Fruit fly (Drosophila melanogaster) whole organism, prepupa: ENCODE results near the gene Mlc2.
A peak's percentile ranks its signal among the peaks of the same experiment; 100 is the strongest.

Source experiments
- Blimp-1 ChIP-seq: fragments of 200-800 bp; sonication (Bioruptor generic); optimal IDR thresholded peaks from 3 replicates; lab custom pipeline; 2017; ENCODE audit warnings: missing biosample characterization, missing genetic modification characterization, mild to moderate bottlenecking, moderate library complexity, missing genetic modification reagents
- CG10631 ChIP-seq: fragments of 200-800 bp; sonication (Bioruptor generic); optimal IDR thresholded peaks from 2 replicates; lab custom pipeline; 2016; ENCODE audit warnings: missing biosample characterization, missing genetic modification characterization
- CG15336 ChIP-seq: fragments of 200-800 bp; sonication (Bioruptor generic); IDR thresholded peaks from 2 replicates; pipeline ENCODE4 v1.3.6; 2022; ENCODE audit warnings: missing biosample characterization, missing genetic modification characterization
- CG1621 ChIP-seq: fragments of 200-800 bp; sonication (Bioruptor generic); optimal IDR thresholded peaks from 3 replicates; lab custom pipeline; 2018; ENCODE audit warnings: missing biosample characterization, mild to moderate bottlenecking, missing genetic modification characterization
- CG16779 ChIP-seq: fragments of 200-800 bp; sonication (Bioruptor generic); optimal IDR thresholded peaks from 3 replicates; lab custom pipeline; 2017; ENCODE audit warnings: missing biosample characterization, mild to moderate bottlenecking, missing genetic modification characterization
- CG3032 ChIP-seq: fragments of 200-800 bp; optimal IDR thresholded peaks from 2 replicates; lab custom pipeline; 2019; ENCODE audit warnings: missing biosample characterization, mild to moderate bottlenecking, missing genetic modification characterization, moderate library complexity
- CG31627 ChIP-seq: fragments of 200-800 bp; sonication (Bioruptor generic); optimal IDR thresholded peaks from 3 replicates; lab custom pipeline; 2016; ENCODE audit warnings: missing biosample characterization, missing genetic modification characterization
- CG32006 ChIP-seq: fragments of 200-800 bp; sonication (Bioruptor generic); optimal IDR thresholded peaks from 3 replicates; lab custom pipeline; 2017; ENCODE audit warnings: missing biosample characterization, mild to moderate bottlenecking, missing genetic modification characterization
- CG34406 ChIP-seq: fragments of 200-800 bp; sonication (Bioruptor generic); optimal IDR thresholded peaks from 3 replicates; lab custom pipeline; 2016; ENCODE audit warnings: missing biosample characterization, missing genetic modification characterization
- CG3919 ChIP-seq: fragments of 200-800 bp; sonication (Bioruptor generic); optimal IDR thresholded peaks from 3 replicates; lab custom pipeline; 2016; ENCODE audit warnings: missing biosample characterization, missing genetic modification characterization
- CG4318 ChIP-seq: fragments of 200-800 bp; sonication (Bioruptor generic); optimal IDR thresholded peaks from 3 replicates; lab custom pipeline; 2017; ENCODE audit warnings: missing biosample characterization, mild to moderate bottlenecking, missing genetic modification characterization
- CG6163 ChIP-seq: fragments of 200-800 bp; sonication (Bioruptor generic); IDR thresholded peaks from 3 replicates; pipeline ENCODE4 v1.3.6; 2022; ENCODE audit warnings: missing biosample characterization, missing genetic modification characterization
- CG6276 ChIP-seq: fragments of 200-800 bp; sonication (Bioruptor generic); optimal IDR thresholded peaks from 2 replicates; lab custom pipeline; 2017; ENCODE audit warnings: missing biosample characterization, mild to moderate bottlenecking, missing genetic modification characterization
- CG6792 ChIP-seq: fragments of 200-800 bp; sonication (Bioruptor generic); optimal IDR thresholded peaks from 3 replicates; lab custom pipeline; 2016; ENCODE audit warnings: missing biosample characterization, missing genetic modification characterization
- CG6808 ChIP-seq: fragments of 200-800 bp; sonication (Bioruptor generic); optimal IDR thresholded peaks from 3 replicates; lab custom pipeline; 2017; ENCODE audit warnings: missing biosample characterization, missing genetic modification characterization, mild to moderate bottlenecking, moderate library complexity, missing genetic modification reagents
- CG6854 ChIP-seq: fragments of 200-800 bp; sonication (Bioruptor generic); optimal IDR thresholded peaks from 2 replicates; lab custom pipeline; 2017; ENCODE audit warnings: missing biosample characterization, mild to moderate bottlenecking, missing genetic modification characterization
- CG7368 ChIP-seq: fragments of 200-800 bp; sonication (Bioruptor generic); optimal IDR thresholded peaks from 3 replicates; lab custom pipeline; 2016; ENCODE audit warnings: missing biosample characterization, missing genetic modification characterization
- CG8119 ChIP-seq: fragments of 200-800 bp; sonication (Bioruptor generic); IDR thresholded peaks from 3 replicates; pipeline ENCODE4 v1.3.6; 2022; ENCODE audit warnings: missing biosample characterization, missing genetic modification characterization
- CG8319 ChIP-seq: fragments of 200-800 bp; sonication (Bioruptor generic); optimal IDR thresholded peaks from 3 replicates; lab custom pipeline; 2016; ENCODE audit warnings: missing biosample characterization, missing genetic modification characterization
- Eip75B ChIP-seq: fragments of 200-800 bp; sonication (Bioruptor generic); optimal IDR thresholded peaks from 3 replicates; lab custom pipeline; 2016; ENCODE audit warnings: missing biosample characterization, missing genetic modification characterization
- Eip78C ChIP-seq: fragments of 200-800 bp; sonication (Bioruptor generic); peaks from one replicate; lab custom pipeline; 2016; ENCODE audit warnings: missing biosample characterization, missing genetic modification characterization
- Eip93F ChIP-seq: fragments of 200-800 bp; sonication (Bioruptor generic); optimal IDR thresholded peaks from 2 replicates; lab custom pipeline; 2016; ENCODE audit warnings: missing biosample characterization, mild to moderate bottlenecking, missing genetic modification characterization
- Ets21C ChIP-seq: fragments of 200-800 bp; sonication (Bioruptor generic); optimal IDR thresholded peaks from 3 replicates; lab custom pipeline; 2016; ENCODE audit warnings: missing biosample characterization, missing genetic modification characterization
- Hr38 ChIP-seq: sonication (Bioruptor generic); optimal IDR thresholded peaks from 2 replicates; lab custom pipeline; 2016; ENCODE audit warnings: missing biosample characterization, missing genetic modification characterization
- Hr4 ChIP-seq: fragments of 200-800 bp; sonication (Bioruptor generic); optimal IDR thresholded peaks from 3 replicates; lab custom pipeline; 2016; ENCODE audit warnings: missing biosample characterization, missing genetic modification characterization
- Lpt ChIP-seq: fragments of 200-800 bp; sonication (Bioruptor generic); optimal IDR thresholded peaks from 3 replicates; lab custom pipeline; 2016; ENCODE audit warnings: missing biosample characterization, missing genetic modification characterization
- Smox ChIP-seq: fragments of 200-800 bp; sonication (Bioruptor generic); optimal IDR thresholded peaks from 3 replicates; lab custom pipeline; 2016; ENCODE audit warnings: missing biosample characterization, missing genetic modification characterization
- Sox102F ChIP-seq: fragments of 200-800 bp; sonication (Bioruptor generic); optimal IDR thresholded peaks from 2 replicates; lab custom pipeline; 2016; ENCODE audit warnings: missing biosample characterization, mild to moderate bottlenecking, missing genetic modification characterization
- achi ChIP-seq: fragments of 200-800 bp; sonication (Bioruptor generic); optimal IDR thresholded peaks from 3 replicates; lab custom pipeline; 2016; ENCODE audit warnings: missing biosample characterization, missing genetic modification characterization
- acj6 ChIP-seq: fragments of 200-800 bp; sonication (Bioruptor generic); optimal IDR thresholded peaks from 3 replicates; lab custom pipeline; 2016; ENCODE audit warnings: missing biosample characterization, missing genetic modification characterization
- cyc ChIP-seq: fragments of 200-800 bp; sonication (Bioruptor generic); optimal IDR thresholded peaks from 3 replicates; lab custom pipeline; 2016; ENCODE audit warnings: missing biosample characterization, missing genetic modification characterization
- dac ChIP-seq: fragments of 200-800 bp; sonication (Bioruptor generic); optimal IDR thresholded peaks from 2 replicates; lab custom pipeline; 2017; ENCODE audit warnings: missing biosample characterization, mild to moderate bottlenecking, missing genetic modification characterization
- eg ChIP-seq: fragments of 200-800 bp; sonication (Bioruptor generic); IDR thresholded peaks from 3 replicates; pipeline ENCODE4 v1.3.6; 2022; ENCODE audit warnings: missing biosample characterization, missing genetic modification characterization
- esn ChIP-seq: fragments of 200-800 bp; sonication (Bioruptor generic); optimal IDR thresholded peaks from 2 replicates; lab custom pipeline; 2016; ENCODE audit warnings: missing biosample characterization, mild to moderate bottlenecking, missing genetic modification characterization, moderate library complexity
- fd59A ChIP-seq: fragments of 200-800 bp; sonication (Bioruptor generic); optimal IDR thresholded peaks from 2 replicates; lab custom pipeline; 2017; ENCODE audit warnings: missing biosample characterization, mild to moderate bottlenecking, missing genetic modification characterization, missing genetic modification reagents
- fd85E ChIP-seq: fragments of 200-800 bp; sonication (Bioruptor generic); optimal IDR thresholded peaks from 3 replicates; lab custom pipeline; 2016; ENCODE audit warnings: missing biosample characterization, missing genetic modification characterization
- fkh ChIP-seq: fragments of 200-800 bp; sonication (Bioruptor generic); optimal IDR thresholded peaks from 3 replicates; lab custom pipeline; 2017; ENCODE audit warnings: missing biosample characterization, mild to moderate bottlenecking, missing genetic modification characterization, moderate library complexity
- lz ChIP-seq: fragments of 200-800 bp; sonication (Bioruptor generic); optimal IDR thresholded peaks from 3 replicates; lab custom pipeline; 2016; ENCODE audit warnings: missing biosample characterization, missing genetic modification characterization
- net ChIP-seq: fragments of 200-800 bp; sonication (Bioruptor generic); optimal IDR thresholded peaks from 3 replicates; lab custom pipeline; 2016; ENCODE audit warnings: missing biosample characterization, missing genetic modification characterization
- pdm3 ChIP-seq: fragments of 200-800 bp; sonication (Bioruptor generic); optimal IDR thresholded peaks from 3 replicates; lab custom pipeline; 2016; ENCODE audit warnings: missing biosample characterization, missing genetic modification characterization
- salr ChIP-seq, 2 experiments: fragments of 200-800 bp; sonication (Bioruptor generic); optimal IDR thresholded peaks; 3 replicates each; lab custom pipeline; 2016 to 2018; ENCODE audit warnings: missing biosample characterization in 2 of 2, missing genetic modification characterization in 2 of 2, mild to moderate bottlenecking in 1 of 2
- spab ChIP-seq: fragments of 200-800 bp; sonication (Bioruptor generic); optimal IDR thresholded peaks from 2 replicates; lab custom pipeline; 2017; ENCODE audit warnings: missing biosample characterization, mild to moderate bottlenecking, missing genetic modification characterization, missing genetic modification reagents
- ss ChIP-seq, 2 experiments: fragments of 200-800 bp; sonication (Bioruptor generic); optimal IDR thresholded peaks; 2 replicates in 1 of 2; 3 replicates in 1 of 2; lab custom pipeline; 2017 to 2018; ENCODE audit warnings: mild to moderate bottlenecking in 2 of 2, missing biosample characterization in 2 of 2, missing genetic modification characterization in 2 of 2, moderate library complexity in 1 of 2
- svp ChIP-seq: fragments of 200-800 bp; sonication (Bioruptor generic); peaks from one replicate; lab custom pipeline; 2016; ENCODE audit warnings: missing biosample characterization, missing genetic modification characterization
- topi ChIP-seq: fragments of 200-800 bp; sonication (Bioruptor generic); optimal IDR thresholded peaks from 3 replicates; lab custom pipeline; 2016; ENCODE audit warnings: missing biosample characterization, missing genetic modification characterization
- vri ChIP-seq: fragments of 200-800 bp; sonication (Bioruptor generic); optimal IDR thresholded peaks from 3 replicates; lab custom pipeline; 2016; ENCODE audit warnings: missing biosample characterization, mild to moderate bottlenecking, missing genetic modification characterization

Gene Mlc2

DNA sequence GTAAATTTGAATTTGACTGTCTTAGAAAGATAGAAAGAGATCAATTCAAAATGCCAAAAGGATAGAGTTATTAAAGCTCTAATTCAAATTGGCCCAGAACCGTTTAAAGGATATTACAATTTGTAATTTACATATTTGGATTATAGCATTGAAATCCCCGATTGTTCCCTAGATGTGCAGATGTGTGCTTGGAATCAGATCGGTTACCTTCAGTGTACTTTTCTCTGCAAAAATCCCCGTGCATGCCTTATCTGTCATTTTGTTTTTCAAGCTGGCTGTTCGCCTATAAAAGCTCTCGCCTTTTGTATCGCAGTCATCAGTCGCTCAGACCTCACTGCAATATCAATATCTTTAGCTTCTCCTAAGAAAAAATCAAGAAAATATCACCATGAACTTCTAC lies 36.2 kb upstream of the Mlc2 start, which contains the start of gene CecA1:
Gene CecA1, plus strand, starts transcription at position 315 of the 400 bp plus-strand sequence.
- TF ChIP-seq CG16779 (tag; lab: Kevin White, UChicago), result no peak
- TF ChIP-seq svp (GFP tag; lab: Kevin White, UChicago), result peak; percentile 71
- no peak for TF ChIP-seq topi
- TF ChIP-seq CG6163 (GFP tag; lab: Robert Waterston, UW), result no peak
- TF ChIP-seq, all 60 proteins: peak for 1

DNA sequence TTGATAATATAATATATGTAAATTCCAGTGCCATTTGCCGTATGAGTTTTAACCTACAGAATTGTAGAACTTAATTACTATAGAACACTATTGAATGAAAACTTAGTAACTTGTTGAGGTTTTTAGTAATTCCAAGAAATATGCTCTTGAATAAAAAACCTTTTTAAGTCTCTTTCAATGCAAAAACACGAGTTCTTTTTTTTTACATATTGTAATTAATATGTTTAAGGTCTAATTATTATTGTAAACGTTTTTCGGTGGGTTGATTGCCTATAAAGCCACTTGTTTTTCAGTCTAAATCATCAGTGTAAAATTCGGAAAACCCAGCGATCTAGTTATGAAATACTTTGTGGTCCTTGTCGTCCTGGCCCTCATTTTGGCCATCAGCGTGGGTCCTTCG lies 35.3 kb upstream of the Mlc2 start, which contains the start of gene Anp:
Gene Anp, plus strand, starts transcription at position 301 of the 400 bp plus-strand sequence.
- TF ChIP-seq CG6792 (GFP tag; lab: Kevin White, UChicago) (no peak), Lpt (GFP tag; lab: Kevin White, UChicago) (no peak), CG10631 (GFP tag; lab: Kevin White, UChicago) (no peak), CG1621 (no peak), Eip75B (GFP tag; lab: Kevin White, UChicago) (no peak), Blimp-1 (GFP tag; lab: Kevin White, UChicago) (no peak), CG3919 (GFP tag; lab: Kevin White, UChicago) (no peak), CG3032 (no peak), Sox102F (no peak), salr (GFP tag; optimal IDR thresholded peaks at IDR 0.05; lab: Kevin White, UChicago) (no peak), CG31627 (GFP tag; lab: Kevin White, UChicago) (no peak), CG6854 (GFP tag; lab: Kevin White, UChicago) (no peak), lz (GFP tag; lab: Kevin White, UChicago) (no peak), fd59A (GFP tag; lab: Kevin White, UChicago) (no peak), Smox (GFP tag; lab: Kevin White, UChicago) (no peak), CG8119 (GFP tag; lab: Robert Waterston, UW) (no peak)
- TF ChIP-seq, all 60 proteins: peak for 0

DNA sequence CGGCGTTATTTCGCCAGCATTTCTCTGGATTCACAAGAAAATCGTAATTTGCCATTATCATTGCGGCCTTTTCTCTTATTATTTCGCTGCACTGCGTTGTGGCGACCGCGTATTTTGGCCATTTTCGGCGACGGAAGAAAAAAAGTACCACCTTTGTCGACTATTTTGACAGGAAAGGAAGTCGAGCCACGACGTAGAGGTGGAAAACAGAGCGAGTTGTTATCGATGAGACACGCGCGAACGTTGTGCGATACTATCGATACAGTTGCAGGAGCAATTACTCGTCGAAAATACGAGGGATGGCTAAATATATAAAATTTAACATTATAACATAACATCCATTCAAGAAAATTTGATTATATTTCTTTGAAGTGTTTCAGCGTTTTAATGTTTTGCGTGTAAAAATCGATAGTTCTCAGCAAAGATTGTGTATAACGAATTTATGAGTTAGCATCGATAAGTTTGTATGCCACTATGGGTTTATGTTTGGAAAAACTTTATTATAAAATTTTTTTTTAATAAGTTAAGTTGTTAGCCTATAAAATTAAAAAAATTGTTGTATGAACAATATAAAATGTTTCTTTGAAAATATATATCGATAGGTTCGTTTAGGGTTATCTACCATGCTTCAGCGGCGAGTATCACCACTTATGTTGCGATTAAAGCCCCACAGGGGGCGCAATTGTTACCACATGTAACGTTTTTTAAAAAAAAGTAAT lies 34.6 kb upstream of the Mlc2 start, which contains the start of gene RpS7:
Gene RpS7, minus strand, starts transcription at position 255 of the 719 bp plus-strand sequence.
- TF ChIP-seq dac (GFP tag; lab: Kevin White, UChicago) (no peak), eg (peak; percentile 79), Hr4 (GFP tag; lab: Kevin White, UChicago) (peak; percentile 2), CG32006 (GFP tag; lab: Kevin White, UChicago) (no peak), cyc (GFP tag; lab: Kevin White, UChicago) (peak; percentile 42), ss (GFP tag; optimal IDR thresholded peaks at IDR 0.05; lab: Kevin White, UChicago) (peak; percentile 75 to 80), pdm3 (GFP tag; lab: Kevin White, UChicago) (peak; percentile 48), CG6792 (GFP tag; lab: Kevin White, UChicago) (peak; percentile 35), CG34406 (GFP tag; lab: Kevin White, UChicago) (peak; percentile 71), net (GFP tag; lab: Kevin White, UChicago) (peak; percentile 75), CG6808 (GFP tag; lab: Kevin White, UChicago) (peak; percentile 72), fkh (peak; percentile 29), CG31627 (GFP tag; lab: Kevin White, UChicago) (peak; percentile 47), Smox (GFP tag; lab: Kevin White, UChicago) (peak; percentile 46), CG16779 (tag; lab: Kevin White, UChicago) (peak; percentile 70), vri (GFP tag; lab: Kevin White, UChicago) (peak; percentile 62), CG1621 (peak; percentile 60), achi (GFP tag; lab: Kevin White, UChicago) (peak; percentile 80), fd85E (GFP tag; lab: Kevin White, UChicago) (peak; percentile 57), Ets21C (GFP tag; lab: Kevin White, UChicago) (peak; percentile 21), Eip78C (GFP tag; lab: Kevin White, UChicago) (peak; percentile 89), CG15336 (no peak; the same call in 1 of the 2 replicates), CG3919 (GFP tag; lab: Kevin White, UChicago) (peak; percentile 80), fd59A (GFP tag; lab: Kevin White, UChicago) (no peak), esn (GFP tag; lab: Kevin White, UChicago) (peak; percentile 68), CG6276 (GFP tag; lab: Kevin White, UChicago) (peak; percentile 39), CG4318 (GFP tag; lab: Kevin White, UChicago) (no peak), CG7368 (GFP tag; lab: Kevin White, UChicago) (peak; percentile 78), CG8319 (GFP tag; lab: Kevin White, UChicago) (peak; percentile 61), Hr38 (GFP tag; lab: Kevin White, UChicago) (no peak), spab (GFP tag; lab: Kevin White, UChicago) (peak; percentile 50), Eip93F (GFP tag; lab: Kevin White, UChicago) (no peak), acj6 (GFP tag; lab: Kevin White, UChicago) (peak; percentile 46)
